Worm (Caenorhabditis elegans) whole organism, L3 larva: Measurements from ENCODE around the gene F13A2.2.
A peak's percentile ranks its signal among the peaks of the same experiment; 100 is the strongest.

ENCODE experiments used
- R02D3.7 ChIP-seq: fragments of 150-350 bp; optimal IDR thresholded peaks from 2 replicates; lab custom pipeline; 2014; ENCODE audit warnings: missing biosample characterization, missing genetic modification characterization
- ZK546.5 ChIP-seq: sonication (generic microtip); optimal IDR thresholded peaks from 2 replicates; lab custom pipeline; 2017; ENCODE audit warnings: missing biosample characterization, missing genetic modification characterization
- ama-1 ChIP-seq: fragments of 150-350 bp; optimal IDR thresholded peaks from 2 replicates; lab custom pipeline; 2018
- ceh-16 ChIP-seq: sonication (generic microtip); optimal IDR thresholded peaks from 2 replicates; lab custom pipeline; 2017; ENCODE audit warnings: missing biosample characterization, missing genetic modification characterization
- ceh-28 ChIP-seq: fragments of 150-350 bp; optimal IDR thresholded peaks from 2 replicates; lab custom pipeline; 2014; ENCODE audit warnings: missing biosample characterization, missing genetic modification reagents, missing genetic modification characterization
- ceh-82 ChIP-seq: fragments of 150-350 bp; optimal IDR thresholded peaks from 2 replicates; lab custom pipeline; 2014; ENCODE audit warnings: missing biosample characterization, missing genetic modification characterization
- ceh-9 ChIP-seq: sonication (generic microtip); optimal IDR thresholded peaks from 2 replicates; lab custom pipeline; 2018; ENCODE audit warnings: missing biosample characterization, missing genetic modification characterization
- daf-12 ChIP-seq: fragments of 150-350 bp; optimal IDR thresholded peaks from 2 replicates; lab custom pipeline; 2014; ENCODE audit warnings: missing biosample characterization, missing genetic modification reagents, missing genetic modification characterization
- egl-27 ChIP-seq: sonication (generic microtip); optimal IDR thresholded peaks from 4 replicates; lab custom pipeline; 2017; ENCODE audit warnings: missing biosample characterization, missing genetic modification reagents, missing genetic modification characterization
- egl-5 ChIP-seq: fragments of 150-350 bp; optimal IDR thresholded peaks from 2 replicates; lab custom pipeline; 2017; ENCODE audit warnings: missing biosample characterization, missing genetic modification reagents, missing genetic modification characterization, inconsistent platforms
- elt-3 ChIP-seq, 3 experiments: fragments of 150-350 bp in 1 of 3; sonication (generic microtip) in 2 of 3; optimal IDR thresholded peaks; 2 replicates in 2 of 3; 4 replicates in 1 of 3; lab custom pipeline; 2014 to 2017; ENCODE audit warnings: missing biosample characterization in 3 of 3, missing genetic modification characterization in 3 of 3
- eor-1 ChIP-seq, 2 experiments: fragments of 150-350 bp; optimal IDR thresholded peaks; 2 replicates each; lab custom pipeline; 2014 to 2018; ENCODE audit warnings: missing biosample characterization in 2 of 2, missing genetic modification characterization in 2 of 2
- fkh-10 ChIP-seq: sonication (generic microtip); optimal IDR thresholded peaks from 2 replicates; lab custom pipeline; 2017; ENCODE audit warnings: missing biosample characterization, missing genetic modification reagents, missing genetic modification characterization
- fkh-2 ChIP-seq: fragments of 150-350 bp; optimal IDR thresholded peaks from 2 replicates; lab custom pipeline; 2014; ENCODE audit warnings: missing biosample characterization, missing genetic modification reagents, missing genetic modification characterization
- fos-1 ChIP-seq: fragments of 150-350 bp; optimal IDR thresholded peaks from 2 replicates; lab custom pipeline; 2014; ENCODE audit warnings: missing biosample characterization, missing genetic modification characterization
- hmg-11 ChIP-seq: sonication (generic microtip); optimal IDR thresholded peaks from 2 replicates; lab custom pipeline; 2016; ENCODE audit warnings: missing genetic modification characterization, missing compliant biosample characterization
- jun-1 ChIP-seq: fragments of 150-350 bp; optimal IDR thresholded peaks from 2 replicates; lab custom pipeline; 2014; ENCODE audit warnings: missing biosample characterization, missing genetic modification reagents, missing genetic modification characterization
- lin-15B ChIP-seq: fragments of 150-350 bp; optimal IDR thresholded peaks from 2 replicates; lab custom pipeline; 2014; ENCODE audit warnings: missing biosample characterization, missing genetic modification characterization
- lin-39 ChIP-seq: fragments of 150-350 bp; optimal IDR thresholded peaks from 2 replicates; lab custom pipeline; 2018; ENCODE audit warnings: missing biosample characterization, missing genetic modification reagents, missing genetic modification characterization
- mdl-1 ChIP-seq: fragments of 150-350 bp; optimal IDR thresholded peaks from 2 replicates; lab custom pipeline; 2014; ENCODE audit warnings: missing biosample characterization, missing genetic modification characterization
- nhr-12 ChIP-seq: fragments of 150-350 bp; optimal IDR thresholded peaks from 2 replicates; lab custom pipeline; 2014; ENCODE audit warnings: missing biosample characterization, missing genetic modification characterization
- nhr-23 ChIP-seq: fragments of 150-350 bp; optimal IDR thresholded peaks from 2 replicates; lab custom pipeline; 2014; ENCODE audit warnings: missing biosample characterization, missing genetic modification reagents, missing genetic modification characterization
- nhr-28 ChIP-seq: fragments of 150-350 bp; optimal IDR thresholded peaks from 2 replicates; lab custom pipeline; 2014; ENCODE audit warnings: missing biosample characterization, missing genetic modification characterization
- nhr-43 ChIP-seq: sonication (generic microtip); optimal IDR thresholded peaks from 2 replicates; lab custom pipeline; 2016; ENCODE audit warnings: mild to moderate bottlenecking, missing genetic modification characterization, missing compliant biosample characterization; ENCODE audit not compliant: poor library complexity, severe bottlenecking
- nhr-67 ChIP-seq: fragments of 150-350 bp; optimal IDR thresholded peaks from 2 replicates; lab custom pipeline; 2014; ENCODE audit warnings: missing biosample characterization, missing genetic modification characterization
- nhr-76 ChIP-seq: fragments of 150-350 bp; sonication (generic microtip); optimal IDR thresholded peaks from 5 replicates; lab custom pipeline; 2014; ENCODE audit warnings: missing biosample characterization, missing genetic modification characterization
- nhr-77 ChIP-seq: fragments of 150-350 bp; optimal IDR thresholded peaks from 2 replicates; lab custom pipeline; 2014; ENCODE audit warnings: missing biosample characterization, missing genetic modification characterization
- pha-4 ChIP-seq: fragments of 150-350 bp; optimal IDR thresholded peaks from 2 replicates; lab custom pipeline; 2014; ENCODE audit warnings: missing biosample characterization, missing genetic modification reagents, missing genetic modification characterization
- sea-2 ChIP-seq: fragments of 150-350 bp; sonication (generic microtip); optimal IDR thresholded peaks from 4 replicates; lab custom pipeline; 2014; ENCODE audit warnings: missing biosample characterization, missing genetic modification reagents, missing genetic modification characterization
- skn-1 ChIP-seq: fragments of 150-350 bp; optimal IDR thresholded peaks from 2 replicates; lab custom pipeline; 2014; ENCODE audit warnings: missing biosample characterization, missing genetic modification characterization
- snpc-4 ChIP-seq: fragments of 150-350 bp; optimal IDR thresholded peaks from 2 replicates; lab custom pipeline; 2014; ENCODE audit warnings: missing biosample characterization, missing genetic modification characterization
- tbx-2 ChIP-seq: sonication (generic microtip); optimal IDR thresholded peaks from 2 replicates; lab custom pipeline; 2016; ENCODE audit warnings: mild to moderate bottlenecking, missing genetic modification characterization, missing compliant biosample characterization
- unc-62 ChIP-seq: fragments of 150-350 bp; sonication (generic microtip); optimal IDR thresholded peaks from 4 replicates; lab custom pipeline; 2014; ENCODE audit warnings: missing biosample characterization, missing genetic modification reagents, missing genetic modification characterization
- zag-1 ChIP-seq: fragments of 150-350 bp; optimal IDR thresholded peaks from 2 replicates; lab custom pipeline; 2014; ENCODE audit warnings: missing biosample characterization, missing genetic modification characterization
- ztf-11 ChIP-seq: fragments of 150-350 bp; optimal IDR thresholded peaks from 2 replicates; lab custom pipeline; 2014; ENCODE audit warnings: missing biosample characterization, missing genetic modification characterization
- ztf-4 ChIP-seq: fragments of 150-350 bp; optimal IDR thresholded peaks from 2 replicates; lab custom pipeline; 2014; ENCODE audit warnings: missing biosample characterization, missing genetic modification characterization

Gene F13A2.2

ce11 chrV:4416710-4417109, 32.3 kb upstream of the F13A2.2 start, which contains the start of gene Y47D7A.18:
TSS of gene Y47D7A.18 (minus strand) at chrV:4416810.
- TF ChIP-seq tbx-2 (tag; lab: Kevin White, UChicago) = no peak
- TF ChIP-seq mdl-1 (tag; lab: Kevin White, UChicago) = no peak
- TF ChIP-seq ztf-11 (tag; lab: Kevin White, UChicago) = no peak
- no peak for TF ChIP-seq jun-1 (tag; lab: Kevin White, UChicago)
- TF ChIP-seq daf-12 = no peak
- no peak for TF ChIP-seq fkh-10 (GFP tag; lab: Kevin White, UChicago)
- TF ChIP-seq nhr-77 (tag; lab: Kevin White, UChicago) = no peak
- no peak for TF ChIP-seq nhr-67
- no peak for TF ChIP-seq ceh-16 (tag; lab: Kevin White, UChicago)
- TF ChIP-seq lin-39 = no peak
- TF ChIP-seq skn-1 (tag; lab: Kevin White, UChicago) = no peak
- no peak for TF ChIP-seq nhr-12 (tag; lab: Kevin White, UChicago)
- no peak for TF ChIP-seq ZK546.5
- no peak for TF ChIP-seq fos-1 (tag; lab: Kevin White, UChicago)
- TF ChIP-seq nhr-76 (tag; lab: Kevin White, UChicago) = no peak
- TF ChIP-seq egl-27 (tag; lab: Kevin White, UChicago) = no peak
- no peak for TF ChIP-seq nhr-43 (tag; lab: Kevin White, UChicago)
- TF ChIP-seq, all 47 proteins: peak for 0

- TF ChIP-seq nhr-43 (tag; lab: Kevin White, UChicago) (peak; percentile 18), nhr-76 (tag; lab: Kevin White, UChicago) (no peak), ama-1 (lab: Kevin White, UChicago) (no peak)
These were observed 30.3 kb upstream of the F13A2.2 start, which contains the start of gene grl-5 for ce11 chrV:4414613-4415071. TSS of gene grl-5 (minus strand) at chrV:4414663.

ce11 chrV:4411714-4412113, 27.3 kb upstream of the F13A2.2 start, which contains the start of gene Y47D7A.17:
TSS of gene Y47D7A.17 (minus strand) at chrV:4411814.
- TF ChIP-seq elt-3 (tag; optimal IDR thresholded peaks at IDR 0.05; lab: Kevin White, UChicago) (no peak), lin-15B (tag; lab: Kevin White, UChicago) (no peak), ztf-11 (tag; lab: Kevin White, UChicago) (no peak), R02D3.7 (tag; lab: Kevin White, UChicago) (no peak), unc-62 (no peak), sea-2 (GFP tag; lab: Kevin White, UChicago) (no peak), ceh-9 (tag; lab: Kevin White, UChicago) (no peak), fkh-10 (GFP tag; lab: Kevin White, UChicago) (no peak), zag-1 (tag; lab: Kevin White, UChicago) (no peak), egl-27 (tag; lab: Kevin White, UChicago) (no peak), egl-5 (tag; lab: Kevin White, UChicago) (no peak), ceh-82 (no peak), snpc-4 (no peak), lin-39 (no peak), daf-12 (no peak), hmg-11 (tag; lab: Kevin White, UChicago) (no peak), fos-1 (tag; lab: Kevin White, UChicago) (no peak), nhr-23 (no peak), nhr-67 (no peak), nhr-28 (tag; lab: Kevin White, UChicago) (no peak)

ce11 chrV:4410643-4411042, 26.3 kb upstream of the F13A2.2 start, which contains the start of gene Y47D7A.3:
TSS of gene Y47D7A.3 (plus strand) at chrV:4410943.
- no peak for TF ChIP-seq ceh-28
- no peak for TF ChIP-seq fkh-10 (GFP tag; lab: Kevin White, UChicago)
- TF ChIP-seq ceh-9 (tag; lab: Kevin White, UChicago) = no peak
- TF ChIP-seq unc-62 = no peak
- TF ChIP-seq snpc-4 = no peak
- no peak for TF ChIP-seq nhr-77 (tag; lab: Kevin White, UChicago)
- TF ChIP-seq nhr-12 (tag; lab: Kevin White, UChicago) = no peak
- no peak for TF ChIP-seq pha-4 (tag; lab: Kevin White, UChicago)
- TF ChIP-seq eor-1 (tag; optimal IDR thresholded peaks at IDR 0.05; lab: Kevin White, UChicago) = no peak
- no peak for TF ChIP-seq mdl-1 (tag; lab: Kevin White, UChicago)
- no peak for TF ChIP-seq ztf-4
- no peak for TF ChIP-seq skn-1 (tag; lab: Kevin White, UChicago)
- TF ChIP-seq egl-27 (tag; lab: Kevin White, UChicago) = no peak
- TF ChIP-seq ceh-82 = no peak
- no peak for TF ChIP-seq tbx-2 (tag; lab: Kevin White, UChicago)
- no peak for TF ChIP-seq fkh-2 (tag; lab: Kevin White, UChicago)
- TF ChIP-seq, all 47 proteins: peak for 0
